Worm (Caenorhabditis elegans): ENCODE data around the gene scd-1.

The scd-1 gene

ce11 chrX:12513415-12513814 lies 12.2 kb downstream of the scd-1 start:
- TF ChIP-seq elt-2 (tag; optimal IDR thresholded peaks at IDR 0.05) = no peak
- no peak for TF ChIP-seq lim-6 (tag; optimal IDR thresholded peaks at IDR 0.05)
- TF ChIP-seq fax-1 (tag; optimal IDR thresholded peaks at IDR 0.05) = no peak
- no peak for TF ChIP-seq tbx-2 (tag; optimal IDR thresholded peaks at IDR 0.05)
- TF ChIP-seq hlh-30 (tag; optimal IDR thresholded peaks at IDR 0.05; ENCODE audit: insufficient read depth) = no peak
- no peak for TF ChIP-seq ceh-18 (tag; optimal IDR thresholded peaks at IDR 0.05)
- no peak for TF ChIP-seq fkh-10 (GFP tag; optimal IDR thresholded peaks at IDR 0.05)
- no peak for TF ChIP-seq K02D7.2 (tag; optimal IDR thresholded peaks at IDR 0.05)
- no peak for TF ChIP-seq ceh-2 (tag; optimal IDR thresholded peaks at IDR 0.05)
- TF ChIP-seq C08G9.2 (tag; optimal IDR thresholded peaks at IDR 0.05) = no peak
- no peak for TF ChIP-seq ceh-24 (tag; optimal IDR thresholded peaks at IDR 0.05)
- no peak for TF ChIP-seq gmeb-2 (tag; optimal IDR thresholded peaks at IDR 0.05)
- TF ChIP-seq pha-4 (tag; optimal IDR thresholded peaks at IDR 0.05) = no peak
- TF ChIP-seq pax-1 (tag; optimal IDR thresholded peaks at IDR 0.05) = no peak
- no peak for TF ChIP-seq ceh-34 (tag; optimal IDR thresholded peaks at IDR 0.05)
- TF ChIP-seq hlh-6 (tag; optimal IDR thresholded peaks at IDR 0.05) = no peak
- TF ChIP-seq T23F11.4 (GFP tag; optimal IDR thresholded peaks at IDR 0.05) = no peak
- TF ChIP-seq pat-9 (tag; optimal IDR thresholded peaks at IDR 0.05) = no peak

- TF ChIP-seq C08G9.2 (tag; optimal IDR thresholded peaks at IDR 0.05) = no peak
- no peak for TF ChIP-seq ceh-9 (tag; optimal IDR thresholded peaks at IDR 0.05)
- TF ChIP-seq fax-1 (tag; optimal IDR thresholded peaks at IDR 0.05) = no peak
- no peak for TF ChIP-seq pha-4 (tag; optimal IDR thresholded peaks at IDR 0.05)
- TF ChIP-seq ama-1 (optimal IDR thresholded peaks at IDR 0.05) = no peak
- no peak for TF ChIP-seq syd-9 (tag; optimal IDR thresholded peaks at IDR 0.05)
- no peak for TF ChIP-seq pat-9 (tag; optimal IDR thresholded peaks at IDR 0.05)
- TF ChIP-seq ztf-16 (tag; optimal IDR thresholded peaks at IDR 0.05) = no peak
- TF ChIP-seq rnt-1 (tag; optimal IDR thresholded peaks at IDR 0.05) = no peak
- no peak for TF ChIP-seq hlh-15 (tag; optimal IDR thresholded peaks at IDR 0.05)
- TF ChIP-seq pha-2 (tag; optimal IDR thresholded peaks at IDR 0.05) = no peak
- no peak for TF ChIP-seq pros-1 (tag; optimal IDR thresholded peaks at IDR 0.05)
- no peak for TF ChIP-seq dmd-4 (tag; optimal IDR thresholded peaks at IDR 0.05; ENCODE audit: borderline replicate concordance)
- TF ChIP-seq K09A11.1 (tag; optimal IDR thresholded peaks at IDR 0.05; ENCODE audit: insufficient read depth) = no peak
Measured at ce11 chrX:12512472-12513137, 13.0 kb downstream of the scd-1 start.

ce11 chrX:12511384-12512007 lies 14.1 kb downstream of the scd-1 start:
- TF ChIP-seq rnt-1 (tag; optimal IDR thresholded peaks at IDR 0.05) (peak; percentile 42), sox-2 (GFP tag; IDR thresholded peaks at IDR 0.05) (no peak)

- TF ChIP-seq C38D4.7 (GFP tag; optimal IDR thresholded peaks at IDR 0.05) = peak; percentile 23
- peak; percentile 77 for TF ChIP-seq tbx-2 (tag; optimal IDR thresholded peaks at IDR 0.05)
- TF ChIP-seq pha-4 (tag; optimal IDR thresholded peaks at IDR 0.05) = no peak
- no peak for TF ChIP-seq sdc-2 (tag; optimal IDR thresholded peaks at IDR 0.05)
- peak; percentile 70 for TF ChIP-seq rnt-1 (tag; optimal IDR thresholded peaks at IDR 0.05)
- TF ChIP-seq unc-42 (tag; optimal IDR thresholded peaks at IDR 0.05) = peak; percentile 92
- peak; percentile 37 for TF ChIP-seq ceh-34 (tag; optimal IDR thresholded peaks at IDR 0.05)
- TF ChIP-seq F13H6.1 (tag; optimal IDR thresholded peaks at IDR 0.05) = peak; percentile 51
- no peak for TF ChIP-seq ama-1 (optimal IDR thresholded peaks at IDR 0.05)
- peak; percentile 37 for TF ChIP-seq hlh-8 (tag; optimal IDR thresholded peaks at IDR 0.05)
- no peak for TF ChIP-seq eyg-1 (tag; optimal IDR thresholded peaks at IDR 0.05)
- TF ChIP-seq nfya-1 (tag; optimal IDR thresholded peaks at IDR 0.05) = peak; percentile 65
- TF ChIP-seq che-1 (tag; optimal IDR thresholded peaks at IDR 0.05) = peak; percentile 1
- no peak for TF ChIP-seq unc-86 (tag; optimal IDR thresholded peaks at IDR 0.05)
- no peak for TF ChIP-seq sox-2 (GFP tag; IDR thresholded peaks at IDR 0.05)
- peak; percentile 54 for TF ChIP-seq ceh-31 (tag; optimal IDR thresholded peaks at IDR 0.05)
- TF ChIP-seq ceh-18 (tag; optimal IDR thresholded peaks at IDR 0.05) = peak; percentile 84
- TF ChIP-seq unc-55 (GFP tag; optimal IDR thresholded peaks at IDR 0.05) = peak; percentile 45
- peak; percentile 73 for TF ChIP-seq ceh-14 (tag; optimal IDR thresholded peaks at IDR 0.05)
Measured at ce11 chrX:12510148-12510785, 15.3 kb downstream of the scd-1 start.
